Worm (Caenorhabditis elegans): ENCODE results near the gene srh-115.

ce11 chrV:17298657-17299056 lies 43.1 kb downstream of the srh-115 start:
- TF ChIP-seq unc-62 (GFP tag; optimal IDR thresholded peaks at IDR 0.05) (no peak), lin-39 (tag; optimal IDR thresholded peaks at IDR 0.05) (no peak), nhr-77 (tag; optimal IDR thresholded peaks at IDR 0.05) (no peak), lin-15B (tag; optimal IDR thresholded peaks at IDR 0.05) (no peak), sea-2 (GFP tag; optimal IDR thresholded peaks at IDR 0.05) (no peak), elt-1 (tag; optimal IDR thresholded peaks at IDR 0.05) (no peak), pha-4 (tag; optimal IDR thresholded peaks at IDR 0.05) (no peak)

Measured in whole organism, L3 larva.